Fruit fly (Drosophila melanogaster) Kc167 (cell line): ENCODE results near the gene CG17734.

Experiments
- Myc ChIP-seq: fragments of >200 bp; optimal IDR thresholded peaks from 2 replicates; lab custom pipeline; 2017; ENCODE audit warnings: missing external identifiers
- Sin3A ChIP-seq: fragments of >200 bp; optimal IDR thresholded peaks from 2 replicates; lab custom pipeline; 2018; ENCODE audit warnings: missing external identifiers
- h ChIP-seq: fragments of >200 bp; optimal IDR thresholded peaks from 3 replicates; lab custom pipeline; 2018; ENCODE audit warnings: missing external identifiers
- insv ChIP-seq: fragments of >200 bp; optimal IDR thresholded peaks from 3 replicates; lab custom pipeline; 2018; ENCODE audit warnings: missing external identifiers
- psq ChIP-seq: fragments of >200 bp; optimal IDR thresholded peaks from 2 replicates; lab custom pipeline; 2017; ENCODE audit warnings: missing external identifiers
- ttk ChIP-seq: sonication (Bioruptor generic); optimal IDR thresholded peaks from 2 replicates; lab custom pipeline; 2017; ENCODE audit warnings: missing external identifiers

The CG17734 gene

DNA sequence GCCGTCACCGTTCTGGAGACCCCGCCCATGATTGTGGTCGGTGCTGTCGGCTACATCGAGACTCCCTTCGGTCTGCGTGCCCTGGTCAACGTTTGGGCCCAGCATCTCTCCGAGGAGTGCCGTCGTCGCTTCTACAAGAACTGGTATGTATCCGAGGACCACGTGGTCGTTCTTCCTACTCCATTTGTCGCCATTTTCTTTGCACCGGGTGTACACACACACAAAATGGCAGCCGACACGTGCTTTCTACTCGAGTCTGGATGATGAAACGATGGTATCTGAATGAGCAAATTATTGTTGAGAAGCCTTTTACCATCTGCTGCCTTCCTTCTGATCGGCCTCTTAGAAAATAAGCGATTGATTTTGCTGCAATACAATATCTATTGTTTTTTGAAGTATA is 21.2 kb downstream of the CG17734 start:
- no peak for TF ChIP-seq Myc (lab: Kevin White, UChicago)
- TF ChIP-seq insv (lab: Kevin White, UChicago) = no peak
- no peak for TF ChIP-seq ttk (lab: Kevin White, UChicago)
- TF ChIP-seq psq = no peak
- TF ChIP-seq Sin3A = no peak
- TF ChIP-seq h (lab: Kevin White, UChicago) = no peak

dm6 chr3R:11221437-11222230 is 22.2 kb downstream of the CG17734 start, which contains the start of the genes CG6693 and RpL3:
Gene CG6693, minus strand, starts transcription at chr3R:11221639.
Gene RpL3, plus strand, starts transcription at chr3R:11221894.
- no peak for TF ChIP-seq Sin3A
- no peak for TF ChIP-seq Myc (lab: Kevin White, UChicago)
- TF ChIP-seq ttk (lab: Kevin White, UChicago) = no peak

- TF ChIP-seq h (lab: Kevin White, UChicago) (no peak), ttk (lab: Kevin White, UChicago) (no peak), psq (no peak), insv (lab: Kevin White, UChicago) (no peak), Myc (lab: Kevin White, UChicago) (no peak), Sin3A (no peak)
Measured at dm6 chr3R:11219883-11220282, 23.9 kb downstream of the CG17734 start, which contains the start of gene CG6689. Gene CG6689, minus strand, starts transcription at chr3R:11220064.

dm6 chr3R:11216156-11216630 is 27.6 kb downstream of the CG17734 start, which contains the start of the genes RpS25 and CG4820:
Gene RpS25, minus strand, starts transcription at chr3R:11216287.
Gene CG4820, plus strand, starts transcription at chr3R:11216535.
- TF ChIP-seq insv (lab: Kevin White, UChicago) (no peak), h (lab: Kevin White, UChicago) (no peak), ttk (lab: Kevin White, UChicago) (no peak), Sin3A (no peak), psq (no peak), Myc (lab: Kevin White, UChicago) (no peak)

DNA sequence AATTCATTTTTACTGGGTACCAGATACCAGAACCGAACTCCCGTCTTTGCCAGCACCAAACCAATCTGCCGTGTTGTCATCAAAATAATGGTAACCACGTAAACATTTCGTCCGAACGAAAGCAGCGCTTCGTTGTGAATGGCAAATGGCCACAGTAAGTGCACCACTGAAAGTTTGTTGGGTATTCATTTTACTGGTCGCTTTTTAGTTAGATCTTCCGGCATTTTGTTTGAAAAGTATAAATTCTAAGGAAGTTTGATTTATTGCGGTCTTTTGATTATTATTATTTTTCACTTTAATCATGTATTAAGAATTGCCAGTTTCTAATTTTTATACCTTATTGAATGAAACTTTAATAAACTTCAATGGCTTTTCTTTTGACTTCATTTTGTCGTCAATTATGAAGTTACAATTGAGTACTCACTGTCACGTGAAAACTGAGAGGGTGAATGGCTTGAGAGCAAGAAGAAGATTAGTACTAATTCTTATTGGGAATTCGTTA is 29.3 kb downstream of the CG17734 start, which contains the start of gene ZnT86D:
ZnT86D (minus strand) TSS at position 91 of the 502 bp plus-strand sequence.
- no peak for TF ChIP-seq insv (lab: Kevin White, UChicago)
- TF ChIP-seq Sin3A = no peak

DNA sequence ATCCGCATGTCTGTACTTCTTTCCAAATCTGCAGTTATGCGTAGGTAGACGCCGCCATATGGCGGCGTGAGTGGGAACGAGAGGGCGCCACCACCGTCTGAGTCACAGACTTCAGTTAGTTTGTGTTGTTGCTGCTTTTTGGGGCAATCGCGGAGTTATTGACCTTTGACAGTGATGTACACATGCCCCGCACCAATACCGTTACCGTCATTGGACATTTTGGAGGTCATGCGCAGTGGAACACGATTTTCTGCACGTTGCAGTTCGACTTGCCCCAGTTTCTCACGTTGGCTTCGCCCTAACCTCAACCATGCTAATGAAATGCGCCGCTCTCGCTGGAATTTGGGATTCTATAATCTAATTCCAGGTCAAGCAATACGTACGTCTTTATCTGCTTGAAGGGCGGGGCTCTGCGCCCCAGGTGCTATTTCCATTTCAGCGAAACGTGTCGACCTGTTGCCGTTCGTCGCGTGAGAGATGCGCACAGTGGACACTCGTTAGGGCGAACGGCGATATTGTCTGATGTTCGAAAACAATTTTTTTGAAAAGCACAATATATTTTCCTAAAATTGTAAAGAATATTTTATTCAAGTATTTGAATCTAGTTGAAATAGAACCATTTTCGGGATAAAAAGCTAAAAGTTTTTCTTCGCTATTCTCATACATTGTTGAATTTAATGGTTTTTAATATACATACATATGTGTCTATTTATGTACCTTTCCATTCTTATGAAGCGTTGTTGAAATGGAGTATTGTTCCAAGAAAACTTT is 32.3 kb downstream of the CG17734 start:
- TF ChIP-seq ttk (lab: Kevin White, UChicago) (no peak), psq (no peak), Myc (lab: Kevin White, UChicago) (no peak), insv (lab: Kevin White, UChicago) (no peak), Sin3A (no peak), h (lab: Kevin White, UChicago) (no peak)

DNA sequence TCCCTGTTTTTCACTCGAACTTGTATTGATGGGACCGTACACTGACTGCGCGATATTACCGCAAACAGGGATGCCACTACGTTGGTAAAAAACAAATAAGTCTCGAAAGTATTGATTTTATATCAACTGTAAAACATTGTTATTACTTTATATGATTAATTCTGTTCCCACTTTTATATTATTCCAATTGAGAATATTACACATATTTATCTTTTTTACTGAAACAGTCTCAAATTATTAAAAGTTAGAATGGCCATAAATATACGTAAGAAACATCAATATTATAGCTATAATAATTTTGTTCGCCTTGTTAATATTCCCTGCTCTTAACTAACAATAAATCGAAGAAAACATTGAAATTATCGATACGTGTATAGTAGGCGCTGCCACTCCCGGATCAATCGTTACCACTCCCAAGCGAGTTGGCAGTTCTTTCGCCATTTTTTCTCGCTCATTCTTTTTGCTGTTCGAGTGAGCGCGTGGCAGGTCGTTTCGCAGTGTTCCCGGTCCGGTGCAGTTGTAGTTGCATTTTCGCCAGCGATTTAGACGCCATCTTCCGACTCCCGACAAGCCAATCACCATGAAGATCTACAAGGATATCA is 33.9 kb downstream of the CG17734 start, which contains the start of the genes SdhC and Tctp:
SdhC (minus strand) TSS at position 49 of the 602 bp plus-strand sequence.
Tctp (plus strand) TSS at position 447 of the 602 bp plus-strand sequence.
- no peak for TF ChIP-seq psq
- no peak for TF ChIP-seq Sin3A
- no peak for TF ChIP-seq Myc (lab: Kevin White, UChicago)
- TF ChIP-seq insv (lab: Kevin White, UChicago) = no peak
- TF ChIP-seq ttk (lab: Kevin White, UChicago) = no peak
- no peak for TF ChIP-seq h (lab: Kevin White, UChicago)

dm6 chr3R:11208766-11209331 is 35.0 kb downstream of the CG17734 start:
- TF ChIP-seq ttk (lab: Kevin White, UChicago) = no peak

- TF ChIP-seq Sin3A (no peak), psq (no peak), Myc (lab: Kevin White, UChicago) (no peak), insv (lab: Kevin White, UChicago) (no peak), ttk (lab: Kevin White, UChicago) (no peak), h (lab: Kevin White, UChicago) (no peak)
Measured at dm6 chr3R:11200885-11201421, 42.8 kb downstream of the CG17734 start.

DNA sequence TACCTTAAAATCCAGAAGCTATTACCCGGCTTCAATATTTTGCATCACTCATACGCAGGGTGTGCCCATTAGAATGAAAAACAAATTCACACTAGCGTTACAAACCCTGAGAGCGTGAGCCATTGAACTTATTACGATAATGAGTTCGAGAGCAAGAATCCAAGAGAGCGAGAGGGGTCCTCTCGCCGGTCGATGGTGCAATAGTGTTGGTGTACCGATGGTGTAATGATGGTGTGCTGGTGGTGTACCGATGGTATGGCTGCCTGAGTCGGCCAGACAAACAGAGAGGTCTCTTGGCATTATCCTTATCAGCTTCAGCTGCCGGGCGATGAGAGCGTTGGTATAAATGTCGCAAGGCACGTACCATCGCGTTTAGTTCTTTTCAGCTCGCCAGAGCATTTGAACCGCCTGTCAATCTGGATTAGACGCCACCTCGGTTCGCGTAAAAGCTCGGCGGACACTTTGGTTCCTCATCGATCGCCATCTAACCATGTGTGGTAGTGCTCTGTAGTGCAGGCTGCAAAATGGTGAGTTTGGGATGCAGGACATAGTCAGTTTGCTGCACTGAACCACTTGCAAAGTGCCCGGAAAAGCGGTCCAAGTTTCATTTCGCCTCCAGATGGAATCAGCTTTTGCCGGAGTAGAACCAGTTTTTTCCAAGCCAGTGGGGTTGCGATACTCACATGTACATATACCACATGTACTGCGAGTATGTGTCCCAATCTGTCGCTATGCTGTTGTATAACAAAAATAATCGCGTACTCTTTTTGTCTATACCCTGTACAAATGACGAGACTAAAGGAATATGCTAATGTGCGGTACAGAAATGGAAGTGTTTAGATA is 43.5 kb downstream of the CG17734 start:
- TF ChIP-seq ttk (lab: Kevin White, UChicago) (no peak), h (lab: Kevin White, UChicago) (no peak), psq (no peak), Myc (lab: Kevin White, UChicago) (no peak), Sin3A (no peak), insv (lab: Kevin White, UChicago) (no peak)
